Worm (Caenorhabditis elegans) whole organism, midembryonic: ENCODE results near the gene lips-5.

Experiments used
- T22C8.4 ChIP-seq: fragments of 200-800 bp; sonication (Bioruptor generic); IDR thresholded peaks from 2 replicates; pipeline ENCODE4 v1.3.6; 2022; ENCODE audit warnings: missing genetic modification characterization, missing compliant biosample characterization
- cog-1 ChIP-seq: sonication (generic microtip); optimal IDR thresholded peaks from 2 replicates; lab custom pipeline; 2016; ENCODE audit warnings: missing genetic modification characterization, missing compliant biosample characterization
- flt-1 ChIP-seq: fragments of 200-800 bp; sonication (Bioruptor generic); IDR thresholded peaks from 2 replicates; pipeline ENCODE4 v1.3.6; 2022; ENCODE audit warnings: missing genetic modification characterization, missing compliant biosample characterization
- klf-2 ChIP-seq: fragments of 200-800 bp; sonication (Bioruptor generic); conservative IDR thresholded peaks from 2 replicates; pipeline ENCODE4 v1.3.6; 2022; ENCODE audit warnings: missing genetic modification reagents, missing genetic modification characterization, missing compliant biosample characterization
- med-1 ChIP-seq: sonication (generic microtip); optimal IDR thresholded peaks from 2 replicates; lab custom pipeline; 2017; ENCODE audit warnings: missing genetic modification characterization, mild to moderate bottlenecking, missing compliant biosample characterization, antibody characterized with exemption, missing genetic modification reagents; ENCODE audit not compliant: insufficient read depth
- ref-1 ChIP-seq: fragments of 200-800 bp; sonication (Bioruptor generic); conservative IDR thresholded peaks from 2 replicates; pipeline ENCODE4 v1.3.6; 2022; ENCODE audit warnings: missing genetic modification reagents, missing genetic modification characterization, missing compliant biosample characterization
- tab-1 ChIP-seq: fragments of 200-800 bp; sonication (Bioruptor generic); IDR thresholded peaks from 2 replicates; pipeline ENCODE4 v1.3.6; 2022; ENCODE audit warnings: missing genetic modification characterization, missing compliant biosample characterization
- ztf-23 ChIP-seq: fragments of 200-800 bp; sonication (Bioruptor generic); IDR thresholded peaks from 2 replicates; pipeline ENCODE4 v1.3.6; 2022; ENCODE audit warnings: missing genetic modification reagents, missing genetic modification characterization, missing compliant biosample characterization
- ztf-29 ChIP-seq: fragments of 200-800 bp; sonication (Bioruptor generic); IDR thresholded peaks from 2 replicates; pipeline ENCODE4 v1.3.6; 2022; ENCODE audit warnings: missing genetic modification reagents, missing genetic modification characterization, missing compliant biosample characterization

Gene lips-5

ce11 chrIV:11760700-11761459 is 12.7 kb downstream of the lips-5 start, which contains the start of gene T12A7.2:
Gene T12A7.2, minus strand, starts transcription at chrIV:11761111.
- TF ChIP-seq tab-1 (GFP tag; lab: Robert Waterston, UW) (no peak), ztf-23 (GFP tag; lab: Robert Waterston, UW) (no peak), cog-1 (tag; lab: Kevin White, UChicago) (no peak), klf-2 (GFP tag; lab: Robert Waterston, UW) (no peak), med-1 (GFP tag; lab: Kevin White, UChicago) (no peak), ztf-29 (GFP tag; lab: Robert Waterston, UW) (no peak)

- TF ChIP-seq klf-2 (GFP tag; lab: Robert Waterston, UW) (no peak), med-1 (GFP tag; lab: Kevin White, UChicago) (no peak), ref-1 (GFP tag; lab: Robert Waterston, UW) (no peak), flt-1 (GFP tag; lab: Robert Waterston, UW) (no peak), cog-1 (tag; lab: Kevin White, UChicago) (no peak), tab-1 (GFP tag; lab: Robert Waterston, UW) (no peak), ztf-29 (GFP tag; lab: Robert Waterston, UW) (no peak), ztf-23 (GFP tag; lab: Robert Waterston, UW) (no peak), T22C8.4 (GFP tag; lab: Robert Waterston, UW) (no peak)
Measured at ce11 chrIV:11759852-11760251, 13.7 kb downstream of the lips-5 start.

ce11 chrIV:11755907-11756306 is 17.6 kb downstream of the lips-5 start, which contains the start of gene T12A7.9:
Gene T12A7.9, minus strand, starts transcription at chrIV:11756007.
- TF ChIP-seq ref-1 (GFP tag; lab: Robert Waterston, UW) (no peak), klf-2 (GFP tag; lab: Robert Waterston, UW) (no peak), tab-1 (GFP tag; lab: Robert Waterston, UW) (no peak)

ce11 chrIV:11755003-11755402 is 18.5 kb downstream of the lips-5 start, which contains the start of gene T12A7.10:
Gene T12A7.10, minus strand, starts transcription at chrIV:11755103.
- no peak for TF ChIP-seq tab-1 (GFP tag; lab: Robert Waterston, UW)
- TF ChIP-seq med-1 (GFP tag; lab: Kevin White, UChicago) = no peak
- TF ChIP-seq ztf-29 (GFP tag; lab: Robert Waterston, UW) = no peak
- no peak for TF ChIP-seq ztf-23 (GFP tag; lab: Robert Waterston, UW)
- TF ChIP-seq cog-1 (tag; lab: Kevin White, UChicago) = no peak
- TF ChIP-seq T22C8.4 (GFP tag; lab: Robert Waterston, UW) = no peak
- TF ChIP-seq ref-1 (GFP tag; lab: Robert Waterston, UW) = no peak
- no peak for TF ChIP-seq klf-2 (GFP tag; lab: Robert Waterston, UW)
- no peak for TF ChIP-seq flt-1 (GFP tag; lab: Robert Waterston, UW)

DNA sequence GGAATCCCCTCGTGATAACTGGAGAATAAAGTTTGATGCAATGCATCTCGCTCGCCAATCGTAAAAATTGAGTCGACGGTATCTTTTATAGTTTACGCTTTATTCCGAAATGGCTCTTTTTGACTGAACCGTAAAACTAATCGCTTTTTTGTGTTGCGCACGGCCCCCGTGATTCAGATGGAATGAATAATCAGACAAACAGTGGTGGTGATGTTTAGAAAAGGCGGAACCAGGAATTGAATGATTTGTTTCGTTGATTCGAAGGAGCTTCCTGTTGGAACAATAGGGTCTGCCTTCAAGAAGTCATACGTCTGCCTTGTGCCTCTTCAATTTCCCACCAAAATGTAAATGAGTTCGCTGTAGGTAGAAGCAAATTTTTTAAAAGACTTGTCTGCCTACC is 19.2 kb downstream of the lips-5 start, which contains the start of gene scl-18:
TSS of gene scl-18 (minus strand) at position 101 of the 400 bp plus-strand sequence.
- no peak for TF ChIP-seq flt-1 (GFP tag; lab: Robert Waterston, UW)
- no peak for TF ChIP-seq ztf-29 (GFP tag; lab: Robert Waterston, UW)
- TF ChIP-seq ref-1 (GFP tag; lab: Robert Waterston, UW) = no peak
- no peak for TF ChIP-seq klf-2 (GFP tag; lab: Robert Waterston, UW)
- no peak for TF ChIP-seq ztf-23 (GFP tag; lab: Robert Waterston, UW)
- TF ChIP-seq med-1 (GFP tag; lab: Kevin White, UChicago) = no peak
- no peak for TF ChIP-seq T22C8.4 (GFP tag; lab: Robert Waterston, UW)
- TF ChIP-seq cog-1 (tag; lab: Kevin White, UChicago) = no peak
- no peak for TF ChIP-seq tab-1 (GFP tag; lab: Robert Waterston, UW)

DNA sequence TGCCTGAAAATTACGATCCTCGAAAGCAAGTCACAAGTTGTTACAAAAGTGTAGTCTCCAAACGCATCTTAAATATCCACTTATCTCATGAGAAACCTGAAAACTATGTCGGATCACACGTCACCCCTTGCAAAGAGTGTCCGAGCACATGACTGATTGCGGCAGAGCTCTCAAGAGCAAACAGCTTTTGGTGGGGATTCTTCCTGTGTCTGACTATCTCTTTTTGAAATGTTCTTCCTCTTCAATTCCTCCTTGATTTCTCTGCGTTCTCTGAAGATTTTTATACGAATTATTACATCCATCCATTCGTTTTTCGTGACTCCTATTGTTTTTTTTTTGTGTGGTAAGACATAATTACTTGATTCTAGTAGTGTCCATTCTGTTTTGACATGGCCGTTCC is 24.7 kb downstream of the lips-5 start, which contains the start of gene T12A7.6:
TSS of gene T12A7.6 (plus strand) at position 369 of the 400 bp plus-strand sequence.
- TF ChIP-seq flt-1 (GFP tag; lab: Robert Waterston, UW) (no peak), ztf-29 (GFP tag; lab: Robert Waterston, UW) (no peak)

ce11 chrIV:11745340-11745739 is 28.2 kb downstream of the lips-5 start, which contains the start of gene gem-4:
Gene gem-4, plus strand, starts transcription at chrIV:11745640.
- TF ChIP-seq ref-1 (GFP tag; lab: Robert Waterston, UW) (no peak), ztf-29 (GFP tag; lab: Robert Waterston, UW) (no peak), tab-1 (GFP tag; lab: Robert Waterston, UW) (no peak), klf-2 (GFP tag; lab: Robert Waterston, UW) (no peak), flt-1 (GFP tag; lab: Robert Waterston, UW) (no peak), med-1 (GFP tag; lab: Kevin White, UChicago) (no peak), ztf-23 (GFP tag; lab: Robert Waterston, UW) (no peak), T22C8.4 (GFP tag; lab: Robert Waterston, UW) (no peak), cog-1 (tag; lab: Kevin White, UChicago) (no peak)

ce11 chrIV:11744287-11744686 is 29.3 kb downstream of the lips-5 start:
- TF ChIP-seq klf-2 (GFP tag; lab: Robert Waterston, UW) (no peak), ztf-23 (GFP tag; lab: Robert Waterston, UW) (no peak), ref-1 (GFP tag; lab: Robert Waterston, UW) (no peak), tab-1 (GFP tag; lab: Robert Waterston, UW) (no peak), cog-1 (tag; lab: Kevin White, UChicago) (no peak)

ce11 chrIV:11743813-11744212 is 29.7 kb downstream of the lips-5 start:
- TF ChIP-seq T22C8.4 (GFP tag; lab: Robert Waterston, UW) (no peak), ztf-23 (GFP tag; lab: Robert Waterston, UW) (no peak), med-1 (GFP tag; lab: Kevin White, UChicago) (no peak), ztf-29 (GFP tag; lab: Robert Waterston, UW) (no peak), flt-1 (GFP tag; lab: Robert Waterston, UW) (no peak), klf-2 (GFP tag; lab: Robert Waterston, UW) (no peak), cog-1 (tag; lab: Kevin White, UChicago) (no peak), tab-1 (GFP tag; lab: Robert Waterston, UW) (no peak)
